Fruit fly (Drosophila melanogaster) whole organism, wandering third instar larva: Measurements from ENCODE around the gene CG10710.

Source experiments
- Abd-B ChIP-seq: fragments of >200 bp; optimal IDR thresholded peaks from 2 replicates; lab custom pipeline; 2017; ENCODE audit warnings: missing biosample characterization, missing genetic modification characterization
- CG32264 ChIP-seq: fragments of 200-800 bp; sonication (Bioruptor generic); optimal IDR thresholded peaks from 2 replicates; lab custom pipeline; 2016; ENCODE audit warnings: missing biosample characterization, missing genetic modification characterization
- CG9705 ChIP-seq: fragments of 200-800 bp; sonication (Bioruptor generic); optimal IDR thresholded peaks from 2 replicates; lab custom pipeline; 2018; ENCODE audit warnings: missing biosample characterization, mild to moderate bottlenecking, missing genetic modification characterization
- Dfd ChIP-seq: fragments of >200 bp; optimal IDR thresholded peaks from 2 replicates; lab custom pipeline; 2017; ENCODE audit warnings: missing biosample characterization, missing genetic modification characterization
- Dif ChIP-seq: fragments of 200-275, 200-300 bp; sonication (Bioruptor generic); optimal IDR thresholded peaks from 2 replicates; lab custom pipeline; 2018; ENCODE audit warnings: missing biosample characterization, missing genetic modification characterization; ENCODE audit not compliant: partially characterized antibody
- HLH106 ChIP-seq: fragments of 200-800 bp; optimal IDR thresholded peaks from 3 replicates; lab custom pipeline; 2019; ENCODE audit warnings: missing biosample characterization, mild to moderate bottlenecking, missing genetic modification characterization, moderate library complexity
- Hnf4 ChIP-seq: fragments of 200-800 bp; sonication (Bioruptor generic); optimal IDR thresholded peaks from 2 replicates; lab custom pipeline; 2016; ENCODE audit warnings: missing biosample characterization, mild to moderate bottlenecking, missing genetic modification characterization
- Hr78 ChIP-seq: fragments of >200 bp; optimal IDR thresholded peaks from 2 replicates; lab custom pipeline; 2017; ENCODE audit warnings: missing biosample characterization, missing genetic modification characterization
- Jra ChIP-seq: sonication (Bioruptor generic); optimal IDR thresholded peaks from 2 replicates; lab custom pipeline; 2016; ENCODE audit warnings: missing biosample characterization, missing genetic modification characterization
- Mio ChIP-seq: sonication (Bioruptor generic); optimal IDR thresholded peaks from 2 replicates; lab custom pipeline; 2016; ENCODE audit warnings: missing biosample characterization, missing genetic modification characterization
- Myc ChIP-seq: fragments of >200 bp; optimal IDR thresholded peaks from 2 replicates; lab custom pipeline; 2017
- OdsH ChIP-seq: fragments of 200-800 bp; sonication (Bioruptor generic); optimal IDR thresholded peaks from 2 replicates; lab custom pipeline; 2016; ENCODE audit warnings: missing biosample characterization, mild to moderate bottlenecking, missing genetic modification characterization
- Rel ChIP-seq, 2 experiments: fragments of 200-800 bp; sonication (Bioruptor generic) in 1 of 2; optimal IDR thresholded peaks; 2 replicates in 1 of 2; 3 replicates in 1 of 2; lab custom pipeline; 2016 to 2019; ENCODE audit warnings: mild to moderate bottlenecking in 2 of 2, missing biosample characterization in 2 of 2, missing genetic modification characterization in 2 of 2, moderate library complexity in 1 of 2
- Sp1 ChIP-seq: fragments of 200-800 bp; sonication (Bioruptor generic); optimal IDR thresholded peaks from 3 replicates; lab custom pipeline; 2019; ENCODE audit warnings: missing biosample characterization, mild to moderate bottlenecking, missing genetic modification characterization, moderate library complexity
- br ChIP-seq: fragments of 200-800 bp; sonication (Bioruptor generic); optimal IDR thresholded peaks from 2 replicates; lab custom pipeline; 2016; ENCODE audit warnings: missing biosample characterization, missing genetic modification characterization
- brk ChIP-seq: fragments of 200-800 bp; sonication (Bioruptor generic); optimal IDR thresholded peaks from 2 replicates; lab custom pipeline; 2016; ENCODE audit warnings: missing biosample characterization, mild to moderate bottlenecking, missing genetic modification characterization
- dl ChIP-seq, 2 experiments: fragments of 175-275, 200-275 bp in 1 of 2; fragments of 200-275 bp in 1 of 2; sonication (Bioruptor generic); optimal IDR thresholded peaks; lab custom pipeline; 2018; ENCODE audit warnings: mild to moderate bottlenecking in 2 of 2, missing biosample characterization in 2 of 2, missing genetic modification characterization in 2 of 2, moderate library complexity in 2 of 2; ENCODE audit not compliant: partially characterized antibody in 2 of 2, insufficient read depth in 1 of 2
- dmrt93B ChIP-seq: fragments of 200-800 bp; sonication (Bioruptor generic); optimal IDR thresholded peaks from 2 replicates; lab custom pipeline; 2018; ENCODE audit warnings: missing biosample characterization, mild to moderate bottlenecking, missing genetic modification characterization
- ey ChIP-seq: fragments of 200-800 bp; sonication (Bioruptor generic); optimal IDR thresholded peaks from 2 replicates; lab custom pipeline; 2016; ENCODE audit warnings: missing biosample characterization, missing genetic modification characterization
- foxo ChIP-seq, 2 experiments: fragments of 200-800 bp; sonication (Bioruptor generic); optimal IDR thresholded peaks; 2 replicates in 1 of 2; 3 replicates in 1 of 2; lab custom pipeline; 2016 to 2017; ENCODE audit warnings: missing biosample characterization in 2 of 2, missing genetic modification characterization in 2 of 2
- fru ChIP-seq: fragments of 200-800 bp; sonication (Bioruptor generic); optimal IDR thresholded peaks from 3 replicates; lab custom pipeline; 2016; ENCODE audit warnings: missing biosample characterization, mild to moderate bottlenecking, missing genetic modification characterization
- h ChIP-seq: fragments of 200-800 bp; sonication (Bioruptor generic); optimal IDR thresholded peaks from 3 replicates; lab custom pipeline; 2016; ENCODE audit warnings: missing biosample characterization, mild to moderate bottlenecking, missing genetic modification characterization
- jim ChIP-seq: fragments of 175-275, 200-325 bp; sonication (Bioruptor generic); optimal IDR thresholded peaks from 2 replicates; lab custom pipeline; 2016; ENCODE audit warnings: missing biosample characterization, mild to moderate bottlenecking, missing genetic modification characterization
- lola ChIP-seq: fragments of >200 bp; optimal IDR thresholded peaks from 2 replicates; lab custom pipeline; 2017; ENCODE audit warnings: missing biosample characterization, missing genetic modification characterization
- pan ChIP-seq: fragments of >200 bp; optimal IDR thresholded peaks from 2 replicates; lab custom pipeline; 2017
- psq ChIP-seq: fragments of 200-800 bp; sonication (Bioruptor generic); optimal IDR thresholded peaks from 3 replicates; lab custom pipeline; 2017; ENCODE audit warnings: missing biosample characterization, mild to moderate bottlenecking, missing genetic modification characterization, moderate library complexity
- rgr ChIP-seq: fragments of 200-800 bp; sonication (Bioruptor generic); optimal IDR thresholded peaks from 3 replicates; lab custom pipeline; 2016; ENCODE audit warnings: missing biosample characterization, mild to moderate bottlenecking, missing genetic modification characterization
- sage ChIP-seq: fragments of 200-800 bp; sonication (Bioruptor generic); optimal IDR thresholded peaks from 2 replicates; lab custom pipeline; 2016; ENCODE audit warnings: missing biosample characterization, mild to moderate bottlenecking, missing genetic modification characterization
- sv ChIP-seq: fragments of 200-800 bp; sonication (Bioruptor generic); optimal IDR thresholded peaks from 3 replicates; lab custom pipeline; 2016; ENCODE audit warnings: missing biosample characterization, missing genetic modification characterization
- woc ChIP-seq: sonication (Bioruptor generic); optimal IDR thresholded peaks from 2 replicates; lab custom pipeline; 2016; ENCODE audit warnings: missing biosample characterization, mild to moderate bottlenecking, missing genetic modification characterization

Gene CG10710

DNA sequence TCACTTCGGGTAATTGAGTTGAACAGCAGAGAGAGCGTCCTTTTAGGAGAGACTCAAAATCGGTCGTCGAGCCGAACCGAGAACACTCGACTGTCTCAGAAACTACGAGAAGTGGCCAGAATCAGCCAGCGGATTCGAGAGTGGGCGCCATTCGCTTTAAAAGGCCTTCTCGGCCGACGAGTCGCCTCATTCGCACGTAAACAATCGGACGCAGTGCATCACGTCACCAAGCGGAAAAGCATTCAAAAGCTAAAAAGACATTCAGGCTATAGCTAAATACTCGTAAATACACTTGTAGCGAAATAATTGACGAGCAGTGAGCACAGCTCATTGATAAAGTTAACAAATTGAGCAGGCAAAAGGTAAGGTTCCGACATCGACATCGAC, 39.2 kb downstream of the CG10710 start:
- TF ChIP-seq Dfd, result no peak
- no peak for TF ChIP-seq dl (GFP tag; optimal IDR thresholded peaks at IDR 0.05; lab: Kevin White, UChicago; ENCODE audit: insufficient read depth in 1 of 2, partially characterized antibody in 2 of 2)
- no peak for TF ChIP-seq foxo (GFP tag; optimal IDR thresholded peaks at IDR 0.05; lab: Kevin White, UChicago)
- no peak for TF ChIP-seq Rel (GFP tag; optimal IDR thresholded peaks at IDR 0.05; lab: Kevin White, UChicago)
- TF ChIP-seq Rel (tag; optimal IDR thresholded peaks at IDR 0.05; lab: Kevin White, UChicago), result peak; percentile 16
- TF ChIP-seq Mio (GFP tag; lab: Kevin White, UChicago), result no peak
- no peak for TF ChIP-seq Abd-B (GFP tag; lab: Kevin White, UChicago)

- TF ChIP-seq Myc (lab: Kevin White, UChicago) (no peak), foxo (GFP tag; optimal IDR thresholded peaks at IDR 0.05; lab: Kevin White, UChicago) (peak in 1 of 2 experiments; percentile 63), CG9705 (GFP tag; lab: Kevin White, UChicago) (peak; percentile 29), dl (GFP tag; optimal IDR thresholded peaks at IDR 0.05; lab: Kevin White, UChicago; ENCODE audit: insufficient read depth in 1 of 2, partially characterized antibody in 2 of 2) (no peak), rgr (GFP tag; lab: Kevin White, UChicago) (peak; percentile 58), psq (peak; percentile 27), ey (peak; percentile 39), dmrt93B (peak; percentile 15), Sp1 (GFP tag; lab: Kevin White, UChicago) (peak; percentile 28), Hnf4 (GFP tag; lab: Kevin White, UChicago) (peak; percentile 35), HLH106 (tag; lab: Kevin White, UChicago) (peak; percentile 60), woc (GFP tag; lab: Kevin White, UChicago) (peak; percentile 46), sv (GFP tag; lab: Kevin White, UChicago) (no peak), br (GFP tag; lab: Kevin White, UChicago) (peak; percentile 15), fru (GFP tag; lab: Kevin White, UChicago) (peak; percentile 58), h (peak; percentile 51), Mio (GFP tag; lab: Kevin White, UChicago) (no peak), brk (GFP tag; lab: Kevin White, UChicago) (peak; percentile 25)
These were observed 39.7 kb downstream of the CG10710 start for dm6 chr3L:13479609-13480240.

DNA sequence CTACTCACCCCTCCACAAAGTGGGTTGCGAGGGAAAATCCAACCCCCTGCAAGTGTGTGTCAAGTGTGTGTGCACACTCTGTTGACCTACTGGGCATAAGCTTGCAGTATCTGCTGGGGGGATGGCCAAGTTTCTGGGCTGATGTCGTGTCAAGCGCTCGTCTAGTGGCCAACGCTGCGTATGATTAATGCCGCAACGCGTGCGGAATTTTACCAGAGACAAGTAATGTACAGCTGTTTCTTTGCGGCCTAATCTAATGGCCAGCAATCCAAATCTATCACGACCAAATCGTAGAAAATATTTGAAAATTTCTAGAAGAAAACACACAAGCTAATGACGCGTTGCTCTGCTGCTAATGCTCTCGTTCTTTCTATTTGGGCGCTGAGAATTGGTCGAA, 40.2 kb downstream of the CG10710 start:
- TF ChIP-seq Jra (GFP tag; lab: Kevin White, UChicago) (no peak), Hr78 (no peak), HLH106 (tag; lab: Kevin White, UChicago) (no peak), sage (GFP tag; lab: Kevin White, UChicago) (no peak), Dfd (no peak), CG9705 (GFP tag; lab: Kevin White, UChicago) (no peak), OdsH (no peak), Dif (no peak), h (no peak), CG32264 (GFP tag; lab: Kevin White, UChicago) (no peak), fru (GFP tag; lab: Kevin White, UChicago) (no peak), Abd-B (GFP tag; lab: Kevin White, UChicago) (no peak), lola (GFP tag; lab: Kevin White, UChicago) (no peak)
- TF ChIP-seq, all 38 proteins: peak for 0

- TF ChIP-seq pan (lab: Kevin White, UChicago) (no peak), sage (GFP tag; lab: Kevin White, UChicago) (no peak), psq (no peak), fru (GFP tag; lab: Kevin White, UChicago) (peak; percentile 34), Rel (GFP tag; optimal IDR thresholded peaks at IDR 0.05; lab: Kevin White, UChicago) (no peak), Rel (tag; optimal IDR thresholded peaks at IDR 0.05; lab: Kevin White, UChicago) (no peak), h (peak; percentile 33), ey (peak; percentile 32), Dif (no peak), Myc (lab: Kevin White, UChicago) (no peak), Abd-B (GFP tag; lab: Kevin White, UChicago) (no peak), jim (GFP tag; lab: Kevin White, UChicago) (no peak), foxo (GFP tag; optimal IDR thresholded peaks at IDR 0.05; lab: Kevin White, UChicago) (peak in 1 of 2 experiments; percentile 43), Hr78 (no peak), br (GFP tag; lab: Kevin White, UChicago) (no peak), woc (GFP tag; lab: Kevin White, UChicago) (no peak), Dfd (peak; percentile 32), rgr (GFP tag; lab: Kevin White, UChicago) (peak; percentile 10), HLH106 (tag; lab: Kevin White, UChicago) (peak; percentile 23), sv (GFP tag; lab: Kevin White, UChicago) (no peak), dmrt93B (no peak)
These were observed 40.8 kb downstream of the CG10710 start for dm6 chr3L:13478339-13479203.
